Worm (Caenorhabditis elegans) whole organism, L3 larva: Measurements from ENCODE around the gene ZC443.3.
A peak's percentile ranks its signal among the peaks of the same experiment; 100 is the strongest.

Experiments used
- R02D3.7 ChIP-seq: fragments of 150-350 bp; optimal IDR thresholded peaks from 2 replicates; lab custom pipeline; 2014; ENCODE audit warnings: missing biosample characterization, missing genetic modification characterization
- ZK546.5 ChIP-seq: sonication (generic microtip); optimal IDR thresholded peaks from 2 replicates; lab custom pipeline; 2017; ENCODE audit warnings: missing biosample characterization, missing genetic modification characterization
- aly-2 ChIP-seq: fragments of 150-350 bp; optimal IDR thresholded peaks from 2 replicates; lab custom pipeline; 2014; ENCODE audit warnings: missing biosample characterization, missing genetic modification characterization
- ama-1 ChIP-seq: fragments of 150-350 bp; optimal IDR thresholded peaks from 2 replicates; lab custom pipeline; 2018
- ceh-16 ChIP-seq: sonication (generic microtip); optimal IDR thresholded peaks from 2 replicates; lab custom pipeline; 2017; ENCODE audit warnings: missing biosample characterization, missing genetic modification characterization
- ceh-28 ChIP-seq: fragments of 150-350 bp; optimal IDR thresholded peaks from 2 replicates; lab custom pipeline; 2014; ENCODE audit warnings: missing biosample characterization, missing genetic modification reagents, missing genetic modification characterization
- ceh-82 ChIP-seq: fragments of 150-350 bp; optimal IDR thresholded peaks from 2 replicates; lab custom pipeline; 2014; ENCODE audit warnings: missing biosample characterization, missing genetic modification characterization
- ceh-9 ChIP-seq: sonication (generic microtip); optimal IDR thresholded peaks from 2 replicates; lab custom pipeline; 2018; ENCODE audit warnings: missing biosample characterization, missing genetic modification characterization
- daf-12 ChIP-seq: fragments of 150-350 bp; optimal IDR thresholded peaks from 2 replicates; lab custom pipeline; 2014; ENCODE audit warnings: missing biosample characterization, missing genetic modification reagents, missing genetic modification characterization
- egl-27 ChIP-seq: sonication (generic microtip); optimal IDR thresholded peaks from 4 replicates; lab custom pipeline; 2017; ENCODE audit warnings: missing biosample characterization, missing genetic modification reagents, missing genetic modification characterization
- egl-5 ChIP-seq: fragments of 150-350 bp; optimal IDR thresholded peaks from 2 replicates; lab custom pipeline; 2017; ENCODE audit warnings: missing biosample characterization, missing genetic modification reagents, missing genetic modification characterization, inconsistent platforms
- elt-1 ChIP-seq: fragments of 150-350 bp; optimal IDR thresholded peaks from 2 replicates; lab custom pipeline; 2014; ENCODE audit warnings: missing biosample characterization, missing genetic modification characterization
- elt-2 ChIP-seq: sonication (generic microtip); optimal IDR thresholded peaks from 2 replicates; lab custom pipeline; 2016; ENCODE audit warnings: missing genetic modification reagents, mild to moderate bottlenecking, missing genetic modification characterization, missing compliant biosample characterization
- elt-3 ChIP-seq, 3 experiments: fragments of 150-350 bp in 1 of 3; sonication (generic microtip) in 2 of 3; optimal IDR thresholded peaks; 2 replicates in 2 of 3; 4 replicates in 1 of 3; lab custom pipeline; 2014 to 2017; ENCODE audit warnings: missing biosample characterization in 3 of 3, missing genetic modification characterization in 3 of 3
- eor-1 ChIP-seq, 2 experiments: fragments of 150-350 bp; optimal IDR thresholded peaks; 2 replicates each; lab custom pipeline; 2014 to 2018; ENCODE audit warnings: missing biosample characterization in 2 of 2, missing genetic modification characterization in 2 of 2
- fkh-10 ChIP-seq: sonication (generic microtip); optimal IDR thresholded peaks from 2 replicates; lab custom pipeline; 2017; ENCODE audit warnings: missing biosample characterization, missing genetic modification reagents, missing genetic modification characterization
- fkh-2 ChIP-seq: fragments of 150-350 bp; optimal IDR thresholded peaks from 2 replicates; lab custom pipeline; 2014; ENCODE audit warnings: missing biosample characterization, missing genetic modification reagents, missing genetic modification characterization
- fos-1 ChIP-seq: fragments of 150-350 bp; optimal IDR thresholded peaks from 2 replicates; lab custom pipeline; 2014; ENCODE audit warnings: missing biosample characterization, missing genetic modification characterization
- hmg-11 ChIP-seq: sonication (generic microtip); optimal IDR thresholded peaks from 2 replicates; lab custom pipeline; 2016; ENCODE audit warnings: missing genetic modification characterization, missing compliant biosample characterization
- lin-15B ChIP-seq: fragments of 150-350 bp; optimal IDR thresholded peaks from 2 replicates; lab custom pipeline; 2014; ENCODE audit warnings: missing biosample characterization, missing genetic modification characterization
- mdl-1 ChIP-seq: fragments of 150-350 bp; optimal IDR thresholded peaks from 2 replicates; lab custom pipeline; 2014; ENCODE audit warnings: missing biosample characterization, missing genetic modification characterization
- mml-1 ChIP-seq: fragments of 150-350 bp; sonication (generic microtip); optimal IDR thresholded peaks from 3 replicates; lab custom pipeline; 2014; ENCODE audit warnings: missing biosample characterization, missing genetic modification characterization
- nfya-1 ChIP-seq: sonication (generic microtip); optimal IDR thresholded peaks from 2 replicates; lab custom pipeline; 2017; ENCODE audit warnings: missing genetic modification characterization, mild to moderate bottlenecking, missing compliant biosample characterization, antibody characterized with exemption, moderate library complexity; ENCODE audit not compliant: insufficient read depth
- nhr-11 ChIP-seq: fragments of 150-350 bp; optimal IDR thresholded peaks from 2 replicates; lab custom pipeline; 2014; ENCODE audit warnings: missing biosample characterization, missing genetic modification characterization
- nhr-12 ChIP-seq: fragments of 150-350 bp; optimal IDR thresholded peaks from 2 replicates; lab custom pipeline; 2014; ENCODE audit warnings: missing biosample characterization, missing genetic modification characterization
- nhr-23 ChIP-seq: fragments of 150-350 bp; optimal IDR thresholded peaks from 2 replicates; lab custom pipeline; 2014; ENCODE audit warnings: missing biosample characterization, missing genetic modification reagents, missing genetic modification characterization
- nhr-237 ChIP-seq: fragments of 150-350 bp; optimal IDR thresholded peaks from 2 replicates; lab custom pipeline; 2014; ENCODE audit warnings: missing biosample characterization, missing genetic modification characterization
- nhr-25 ChIP-seq: sonication (generic microtip); optimal IDR thresholded peaks from 2 replicates; lab custom pipeline; 2017; ENCODE audit warnings: missing biosample characterization, missing genetic modification characterization
- nhr-28 ChIP-seq: fragments of 150-350 bp; optimal IDR thresholded peaks from 2 replicates; lab custom pipeline; 2014; ENCODE audit warnings: missing biosample characterization, missing genetic modification characterization
- nhr-43 ChIP-seq: sonication (generic microtip); optimal IDR thresholded peaks from 2 replicates; lab custom pipeline; 2016; ENCODE audit warnings: mild to moderate bottlenecking, missing genetic modification characterization, missing compliant biosample characterization; ENCODE audit not compliant: poor library complexity, severe bottlenecking
- nhr-67 ChIP-seq: fragments of 150-350 bp; optimal IDR thresholded peaks from 2 replicates; lab custom pipeline; 2014; ENCODE audit warnings: missing biosample characterization, missing genetic modification characterization
- nhr-76 ChIP-seq: fragments of 150-350 bp; sonication (generic microtip); optimal IDR thresholded peaks from 5 replicates; lab custom pipeline; 2014; ENCODE audit warnings: missing biosample characterization, missing genetic modification characterization
- nhr-77 ChIP-seq: fragments of 150-350 bp; optimal IDR thresholded peaks from 2 replicates; lab custom pipeline; 2014; ENCODE audit warnings: missing biosample characterization, missing genetic modification characterization
- pha-4 ChIP-seq: fragments of 150-350 bp; optimal IDR thresholded peaks from 2 replicates; lab custom pipeline; 2014; ENCODE audit warnings: missing biosample characterization, missing genetic modification reagents, missing genetic modification characterization
- pqm-1 ChIP-seq: fragments of 150-350 bp; optimal IDR thresholded peaks from 2 replicates; lab custom pipeline; 2017; ENCODE audit warnings: missing biosample characterization, missing genetic modification characterization, inconsistent platforms
- snpc-4 ChIP-seq: fragments of 150-350 bp; optimal IDR thresholded peaks from 2 replicates; lab custom pipeline; 2014; ENCODE audit warnings: missing biosample characterization, missing genetic modification characterization
- tbx-2 ChIP-seq: sonication (generic microtip); optimal IDR thresholded peaks from 2 replicates; lab custom pipeline; 2016; ENCODE audit warnings: mild to moderate bottlenecking, missing genetic modification characterization, missing compliant biosample characterization
- unc-39 ChIP-seq: sonication (generic microtip); optimal IDR thresholded peaks from 4 replicates; lab custom pipeline; 2017; ENCODE audit warnings: missing biosample characterization, missing genetic modification characterization
- unc-62 ChIP-seq: fragments of 150-350 bp; sonication (generic microtip); optimal IDR thresholded peaks from 4 replicates; lab custom pipeline; 2014; ENCODE audit warnings: missing biosample characterization, missing genetic modification reagents, missing genetic modification characterization
- zag-1 ChIP-seq: fragments of 150-350 bp; optimal IDR thresholded peaks from 2 replicates; lab custom pipeline; 2014; ENCODE audit warnings: missing biosample characterization, missing genetic modification characterization
- ztf-11 ChIP-seq: fragments of 150-350 bp; optimal IDR thresholded peaks from 2 replicates; lab custom pipeline; 2014; ENCODE audit warnings: missing biosample characterization, missing genetic modification characterization
- ztf-4 ChIP-seq: fragments of 150-350 bp; optimal IDR thresholded peaks from 2 replicates; lab custom pipeline; 2014; ENCODE audit warnings: missing biosample characterization, missing genetic modification characterization

The ZC443.3 gene

DNA sequence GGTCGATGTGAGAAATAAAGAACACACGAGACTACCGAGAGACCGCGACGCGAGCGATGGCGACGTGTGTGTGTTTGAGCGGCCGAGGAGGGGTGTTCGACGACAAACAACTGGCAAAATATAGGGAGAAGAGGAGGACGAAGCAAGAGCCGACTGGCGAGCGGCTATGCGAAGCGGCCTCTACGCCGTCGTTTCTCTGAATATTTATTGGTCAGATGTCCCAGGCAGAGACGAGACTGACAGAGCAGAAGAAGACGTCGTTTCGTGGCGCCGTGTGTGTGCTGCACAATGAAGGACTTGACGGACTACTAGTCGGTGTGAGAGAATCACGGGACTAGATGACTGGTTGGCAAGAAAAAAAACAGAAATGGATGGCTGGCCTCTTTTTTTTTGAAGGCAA lies 5.2 kb upstream of the ZC443.3 start (continued):
- no peak for TF ChIP-seq nhr-237 (tag; lab: Kevin White, UChicago)
- TF ChIP-seq nhr-25, result no peak
- TF ChIP-seq ceh-28 (tag; lab: Kevin White, UChicago), result no peak
- TF ChIP-seq nhr-43, result no peak
- TF ChIP-seq aly-2 (tag; lab: Kevin White, UChicago), result no peak
- peak; percentile 24 for TF ChIP-seq ama-1 (lab: Kevin White, UChicago)
- TF ChIP-seq pqm-1 (tag; lab: Kevin White, UChicago), result no peak
- TF ChIP-seq hmg-11 (tag; lab: Kevin White, UChicago), result no peak
- TF ChIP-seq elt-3 (tag; optimal IDR thresholded peaks at IDR 0.05; lab: Kevin White, UChicago), result no peak
- TF ChIP-seq ceh-9 (tag; lab: Kevin White, UChicago), result no peak
- no peak for TF ChIP-seq nhr-12 (tag; lab: Kevin White, UChicago)
- TF ChIP-seq nfya-1 (tag; lab: Kevin White, UChicago), result peak; percentile 73
- TF ChIP-seq fkh-10 (GFP tag; lab: Kevin White, UChicago), result peak; percentile 25
- no peak for TF ChIP-seq fos-1 (tag; lab: Kevin White, UChicago)
- no peak for TF ChIP-seq nhr-28 (tag; lab: Kevin White, UChicago)
- TF ChIP-seq egl-27, result no peak
- TF ChIP-seq egl-5 (tag; lab: Kevin White, UChicago), result no peak
- TF ChIP-seq, all 47 proteins: peak for 6

DNA sequence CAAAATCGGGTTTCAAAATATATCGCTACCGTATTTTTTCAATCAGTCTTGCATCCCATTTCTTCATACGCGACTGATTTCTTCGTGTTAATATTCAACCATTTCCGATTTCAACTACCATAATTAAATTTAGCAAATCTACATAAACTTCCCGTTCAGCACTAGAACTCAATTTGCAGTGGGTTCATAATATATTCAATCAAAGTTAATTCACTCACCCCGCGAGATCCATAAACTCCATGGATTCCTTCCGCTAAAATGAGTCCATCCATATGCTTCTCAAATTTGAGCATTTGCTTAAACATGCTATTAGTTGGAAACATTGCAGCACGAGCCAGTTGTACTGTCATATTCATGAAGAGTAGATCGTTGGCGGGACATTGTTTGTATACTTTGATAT lies 4.6 kb upstream of the ZC443.3 start:
- TF ChIP-seq elt-2 (tag; lab: Kevin White, UChicago) (no peak), R02D3.7 (no peak), nhr-28 (tag; lab: Kevin White, UChicago) (no peak), fkh-2 (tag; lab: Kevin White, UChicago) (no peak), daf-12 (tag; lab: Kevin White, UChicago) (no peak), ceh-16 (tag; lab: Kevin White, UChicago) (no peak), fkh-10 (GFP tag; lab: Kevin White, UChicago) (no peak), nhr-237 (tag; lab: Kevin White, UChicago) (no peak), ceh-9 (tag; lab: Kevin White, UChicago) (no peak), nhr-25 (no peak), hmg-11 (tag; lab: Kevin White, UChicago) (no peak), nhr-76 (no peak), unc-39 (tag; lab: Kevin White, UChicago) (no peak), eor-1 (tag; optimal IDR thresholded peaks at IDR 0.05; lab: Kevin White, UChicago) (no peak), aly-2 (tag; lab: Kevin White, UChicago) (no peak), ztf-11 (no peak)
- TF ChIP-seq, all 47 proteins: peak for 0

ce11 chrV:12816672-12817071 lies 2.8 kb upstream of the ZC443.3 start:
- TF ChIP-seq nhr-43 (no peak), nhr-23 (tag; lab: Kevin White, UChicago) (peak; percentile 53)
- TF ChIP-seq, all 47 proteins: peak for 1

- TF ChIP-seq mml-1 (tag; lab: Kevin White, UChicago), result no peak
- TF ChIP-seq nhr-28 (tag; lab: Kevin White, UChicago), result no peak
- peak; percentile 89 for TF ChIP-seq pha-4
- TF ChIP-seq pqm-1 (tag; lab: Kevin White, UChicago), result peak; percentile 33
Measured at ce11 chrV:12815386-12815785, 1.5 kb upstream of the ZC443.3 start.

DNA sequence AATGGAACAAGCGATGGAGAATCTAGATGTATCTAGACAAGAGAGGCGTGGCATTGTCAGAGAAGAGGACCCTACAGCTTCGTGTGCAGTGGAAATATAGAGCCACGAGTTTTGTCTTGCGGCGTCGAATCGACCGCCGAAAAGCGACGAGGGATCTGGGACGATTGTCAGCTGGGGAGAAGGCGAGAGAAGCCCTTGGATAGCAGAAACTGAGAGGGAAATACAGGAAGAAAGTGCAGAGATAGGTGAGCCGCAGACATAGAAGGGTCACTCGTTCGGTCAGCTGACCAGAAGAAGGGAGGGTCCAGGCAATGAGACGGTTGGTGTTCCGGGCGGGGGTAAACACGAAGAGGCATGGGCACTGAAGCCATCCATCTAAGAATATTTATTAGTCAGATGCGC lies 560 bp upstream of the ZC443.3 start:
- TF ChIP-seq fkh-10 (GFP tag; lab: Kevin White, UChicago) (peak; percentile 60), nhr-11 (peak; percentile 13), ZK546.5 (no peak), nhr-12 (tag; lab: Kevin White, UChicago) (no peak), elt-1 (tag; lab: Kevin White, UChicago) (no peak), ceh-82 (tag; lab: Kevin White, UChicago) (no peak), egl-27 (no peak), ztf-11 (no peak), nhr-28 (tag; lab: Kevin White, UChicago) (no peak), mdl-1 (tag; lab: Kevin White, UChicago) (no peak), nhr-76 (no peak), tbx-2 (tag; lab: Kevin White, UChicago) (peak; percentile 50), ztf-4 (no peak), nhr-77 (no peak), nhr-67 (tag; lab: Kevin White, UChicago) (no peak), ama-1 (lab: Kevin White, UChicago) (no peak), daf-12 (tag; lab: Kevin White, UChicago) (no peak), lin-15B (tag; lab: Kevin White, UChicago) (peak; percentile 37), nhr-43 (no peak), egl-5 (tag; lab: Kevin White, UChicago) (no peak), mml-1 (tag; lab: Kevin White, UChicago) (no peak), ceh-28 (tag; lab: Kevin White, UChicago) (peak; percentile 38), zag-1 (tag; lab: Kevin White, UChicago) (no peak), pqm-1 (tag; lab: Kevin White, UChicago) (no peak), snpc-4 (tag; lab: Kevin White, UChicago) (peak; percentile 71), elt-2 (tag; lab: Kevin White, UChicago) (no peak), aly-2 (tag; lab: Kevin White, UChicago) (no peak), fkh-2 (tag; lab: Kevin White, UChicago) (peak; percentile 32), unc-62 (no peak), eor-1 (tag; optimal IDR thresholded peaks at IDR 0.05; lab: Kevin White, UChicago) (no peak), hmg-11 (tag; lab: Kevin White, UChicago) (peak; percentile 81), R02D3.7 (no peak)
